Fruit fly (Drosophila melanogaster): ENCODE results near the gene Sec20.

Gene Sec20

dm6 chr3R:5838683-5839365 is 14.5 kb upstream of the Sec20 start:
- TF ChIP-seq psq (optimal IDR thresholded peaks at IDR 0.05), result no peak
- no peak for TF ChIP-seq CG8478 (optimal IDR thresholded peaks at IDR 0.05)
- no peak for TF ChIP-seq usp (GFP tag; optimal IDR thresholded peaks at IDR 0.05)
- no peak for TF ChIP-seq EcR (GFP tag; optimal IDR thresholded peaks at IDR 0.05)
- TF ChIP-seq pan (optimal IDR thresholded peaks at IDR 0.05), result no peak

- TF ChIP-seq CG8478 (optimal IDR thresholded peaks at IDR 0.05) (no peak), Dll (optimal IDR thresholded peaks at IDR 0.05) (no peak), EcR (GFP tag; optimal IDR thresholded peaks at IDR 0.05) (no peak), usp (GFP tag; optimal IDR thresholded peaks at IDR 0.05) (no peak), psq (optimal IDR thresholded peaks at IDR 0.05) (no peak), pan (optimal IDR thresholded peaks at IDR 0.05) (no peak)
These were observed 12.2 kb upstream of the Sec20 start for dm6 chr3R:5836536-5836935.

dm6 chr3R:5833948-5834504 is 9.7 kb upstream of the Sec20 start:
- no peak for TF ChIP-seq EcR (GFP tag; optimal IDR thresholded peaks at IDR 0.05)
- TF ChIP-seq psq (optimal IDR thresholded peaks at IDR 0.05), result no peak
- no peak for TF ChIP-seq CG8478 (optimal IDR thresholded peaks at IDR 0.05)
- no peak for TF ChIP-seq Dll (optimal IDR thresholded peaks at IDR 0.05)
- no peak for TF ChIP-seq pan (optimal IDR thresholded peaks at IDR 0.05)
- no peak for TF ChIP-seq usp (GFP tag; optimal IDR thresholded peaks at IDR 0.05)

dm6 chr3R:5832345-5832981 is 8.1 kb upstream of the Sec20 start:
- no peak for TF ChIP-seq psq (optimal IDR thresholded peaks at IDR 0.05)
- no peak for TF ChIP-seq Dll (optimal IDR thresholded peaks at IDR 0.05)
- TF ChIP-seq pan (optimal IDR thresholded peaks at IDR 0.05), result no peak
- no peak for TF ChIP-seq EcR (GFP tag; optimal IDR thresholded peaks at IDR 0.05)
- TF ChIP-seq CG8478 (optimal IDR thresholded peaks at IDR 0.05), result no peak
- no peak for TF ChIP-seq usp (GFP tag; optimal IDR thresholded peaks at IDR 0.05)

dm6 chr3R:5831339-5831738 is 7.0 kb upstream of the Sec20 start, which contains the start of gene CG1208:
TSS of gene CG1208 (plus strand) at chr3R:5831639.
- TF ChIP-seq usp (GFP tag; optimal IDR thresholded peaks at IDR 0.05) (no peak), psq (optimal IDR thresholded peaks at IDR 0.05) (no peak), Dll (optimal IDR thresholded peaks at IDR 0.05) (no peak), EcR (GFP tag; optimal IDR thresholded peaks at IDR 0.05) (no peak), CG8478 (optimal IDR thresholded peaks at IDR 0.05) (no peak), pan (optimal IDR thresholded peaks at IDR 0.05) (no peak)

- TF ChIP-seq psq (optimal IDR thresholded peaks at IDR 0.05), result no peak
These were observed 5.4 kb upstream of the Sec20 start, which contains the start of gene glob3 for dm6 chr3R:5829762-5830161. TSS of gene glob3 (plus strand) at chr3R:5830062.

dm6 chr3R:5821750-5822149 is 2.6 kb downstream of the Sec20 start, which contains the start of gene CG46303:
TSS of gene CG46303 (plus strand) at chr3R:5821972.
- TF ChIP-seq pan (optimal IDR thresholded peaks at IDR 0.05) (no peak), EcR (GFP tag; optimal IDR thresholded peaks at IDR 0.05) (no peak), usp (GFP tag; optimal IDR thresholded peaks at IDR 0.05) (no peak), psq (optimal IDR thresholded peaks at IDR 0.05) (no peak), Dll (optimal IDR thresholded peaks at IDR 0.05) (no peak), CG8478 (optimal IDR thresholded peaks at IDR 0.05) (no peak)

- no peak for TF ChIP-seq CG8478 (optimal IDR thresholded peaks at IDR 0.05)
- TF ChIP-seq usp (GFP tag; optimal IDR thresholded peaks at IDR 0.05), result no peak
- no peak for TF ChIP-seq EcR (GFP tag; optimal IDR thresholded peaks at IDR 0.05)
- no peak for TF ChIP-seq pan (optimal IDR thresholded peaks at IDR 0.05)
- no peak for TF ChIP-seq psq (optimal IDR thresholded peaks at IDR 0.05)
- no peak for TF ChIP-seq Dll (optimal IDR thresholded peaks at IDR 0.05)
These were observed 3.1 kb downstream of the Sec20 start, which contains the start of gene Hpr1 for dm6 chr3R:5821243-5821642. TSS of gene Hpr1 (minus strand) at chr3R:5821440.

- TF ChIP-seq psq (optimal IDR thresholded peaks at IDR 0.05) (no peak), CG8478 (optimal IDR thresholded peaks at IDR 0.05) (no peak), pan (optimal IDR thresholded peaks at IDR 0.05) (no peak), Dll (optimal IDR thresholded peaks at IDR 0.05) (no peak), EcR (GFP tag; optimal IDR thresholded peaks at IDR 0.05) (no peak), usp (GFP tag; optimal IDR thresholded peaks at IDR 0.05) (no peak)
These were observed 11.1 kb downstream of the Sec20 start, which contains the start of gene CG42675 for dm6 chr3R:5813157-5813659. TSS of gene CG42675 (plus strand) at chr3R:5813609.

dm6 chr3R:5801703-5802436 is 22.5 kb downstream of the Sec20 start, which contains the start of gene CG11000:
TSS of gene CG11000 (plus strand) at chr3R:5802328.
- TF ChIP-seq CG8478 (optimal IDR thresholded peaks at IDR 0.05) (no peak), EcR (GFP tag; optimal IDR thresholded peaks at IDR 0.05) (no peak), usp (GFP tag; optimal IDR thresholded peaks at IDR 0.05) (no peak), psq (optimal IDR thresholded peaks at IDR 0.05) (no peak), Dll (optimal IDR thresholded peaks at IDR 0.05) (no peak), pan (optimal IDR thresholded peaks at IDR 0.05) (no peak)

- no peak for TF ChIP-seq psq (optimal IDR thresholded peaks at IDR 0.05)
- TF ChIP-seq usp (GFP tag; optimal IDR thresholded peaks at IDR 0.05), result no peak
- TF ChIP-seq CG8478 (optimal IDR thresholded peaks at IDR 0.05), result no peak
- TF ChIP-seq Dll (optimal IDR thresholded peaks at IDR 0.05), result no peak
- no peak for TF ChIP-seq pan (optimal IDR thresholded peaks at IDR 0.05)
- TF ChIP-seq EcR (GFP tag; optimal IDR thresholded peaks at IDR 0.05), result no peak
These were observed 26.6 kb downstream of the Sec20 start for dm6 chr3R:5797709-5798108.
